Worm (Caenorhabditis elegans) whole organism, midembryonic: ENCODE measurements around the gene sri-31.

Experiments used
- T22C8.4 ChIP-seq: fragments of 200-800 bp; sonication (Bioruptor generic); IDR thresholded peaks from 2 replicates; pipeline ENCODE4 v1.3.6; 2022; ENCODE audit warnings: missing genetic modification characterization, missing compliant biosample characterization
- cog-1 ChIP-seq: sonication (generic microtip); optimal IDR thresholded peaks from 2 replicates; lab custom pipeline; 2016; ENCODE audit warnings: missing genetic modification characterization, missing compliant biosample characterization
- flt-1 ChIP-seq: fragments of 200-800 bp; sonication (Bioruptor generic); IDR thresholded peaks from 2 replicates; pipeline ENCODE4 v1.3.6; 2022; ENCODE audit warnings: missing genetic modification characterization, missing compliant biosample characterization
- klf-2 ChIP-seq: fragments of 200-800 bp; sonication (Bioruptor generic); conservative IDR thresholded peaks from 2 replicates; pipeline ENCODE4 v1.3.6; 2022; ENCODE audit warnings: missing genetic modification reagents, missing genetic modification characterization, missing compliant biosample characterization
- med-1 ChIP-seq: sonication (generic microtip); optimal IDR thresholded peaks from 2 replicates; lab custom pipeline; 2017; ENCODE audit warnings: missing genetic modification characterization, mild to moderate bottlenecking, missing compliant biosample characterization, antibody characterized with exemption, missing genetic modification reagents; ENCODE audit not compliant: insufficient read depth
- ref-1 ChIP-seq: fragments of 200-800 bp; sonication (Bioruptor generic); conservative IDR thresholded peaks from 2 replicates; pipeline ENCODE4 v1.3.6; 2022; ENCODE audit warnings: missing genetic modification reagents, missing genetic modification characterization, missing compliant biosample characterization
- tab-1 ChIP-seq: fragments of 200-800 bp; sonication (Bioruptor generic); IDR thresholded peaks from 2 replicates; pipeline ENCODE4 v1.3.6; 2022; ENCODE audit warnings: missing genetic modification characterization, missing compliant biosample characterization
- ztf-23 ChIP-seq: fragments of 200-800 bp; sonication (Bioruptor generic); IDR thresholded peaks from 2 replicates; pipeline ENCODE4 v1.3.6; 2022; ENCODE audit warnings: missing genetic modification reagents, missing genetic modification characterization, missing compliant biosample characterization
- ztf-29 ChIP-seq: fragments of 200-800 bp; sonication (Bioruptor generic); IDR thresholded peaks from 2 replicates; pipeline ENCODE4 v1.3.6; 2022; ENCODE audit warnings: missing genetic modification reagents, missing genetic modification characterization, missing compliant biosample characterization

DNA sequence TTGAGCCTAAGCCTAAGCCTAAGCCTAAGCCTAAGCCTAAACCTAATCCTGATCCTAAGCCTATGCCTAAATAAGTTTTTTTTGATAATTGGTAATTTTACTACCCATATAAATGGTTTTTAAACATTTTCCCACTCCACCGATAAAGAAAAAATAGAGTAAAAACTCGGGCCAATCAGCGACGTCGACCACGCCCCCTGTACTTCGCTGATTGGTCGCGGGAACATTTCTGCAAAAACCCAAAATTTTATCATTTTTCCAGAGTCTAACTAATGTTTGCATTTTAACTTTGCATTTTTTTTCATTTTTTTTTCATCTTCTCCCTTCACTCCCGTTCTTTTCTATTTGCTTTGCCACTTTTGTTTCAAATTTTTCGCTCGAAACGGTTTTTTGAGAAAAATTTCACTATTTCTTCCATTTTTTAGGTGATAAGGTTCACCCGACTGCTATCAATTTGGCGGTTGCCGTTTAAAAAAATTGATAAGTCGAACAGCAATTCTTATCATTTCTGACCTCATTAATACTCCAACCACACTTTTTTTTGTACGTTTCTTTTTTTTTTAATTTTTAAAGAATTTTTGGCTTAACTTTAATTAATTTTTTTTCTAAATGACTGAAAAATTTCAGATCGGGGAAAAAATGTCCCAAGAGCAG, 36.5 kb upstream of the sri-31 start, which contains the start of gene C41H7.2:
- TF ChIP-seq T22C8.4 (GFP tag; lab: Robert Waterston, UW) (no peak), ztf-23 (GFP tag; lab: Robert Waterston, UW) (no peak), klf-2 (GFP tag; lab: Robert Waterston, UW) (no peak), tab-1 (no peak), cog-1 (no peak), ref-1 (GFP tag; lab: Robert Waterston, UW) (no peak), ztf-29 (GFP tag; lab: Robert Waterston, UW) (no peak), flt-1 (GFP tag; lab: Robert Waterston, UW) (0 out of 2 replicates have a peak, but pooled peaks have one; percentile 2), med-1 (no peak)
